Worm (Caenorhabditis elegans) whole organism, L4 larva: ENCODE data around the gene abu-6.

ENCODE experiments used
- Y105C5A.15 ChIP-seq: fragments of 200-800 bp; sonication (Bioruptor generic); IDR thresholded peaks from 2 replicates; pipeline ENCODE4 v1.3.6; 2022; ENCODE audit warnings: missing genetic modification characterization, missing compliant biosample characterization
- ceh-20 ChIP-seq: fragments of 200-800 bp; sonication (Bioruptor generic); IDR thresholded peaks from 2 replicates; pipeline ENCODE4 v1.3.6; 2022; ENCODE audit warnings: missing genetic modification reagents, missing genetic modification characterization, missing compliant biosample characterization
- fkh-10 ChIP-seq: fragments of 150-350 bp; optimal IDR thresholded peaks from 2 replicates; lab custom pipeline; 2014; ENCODE audit warnings: missing biosample characterization, missing genetic modification reagents, missing genetic modification characterization
- jun-1 ChIP-seq: fragments of 150-350 bp; optimal IDR thresholded peaks from 2 replicates; lab custom pipeline; 2014; ENCODE audit warnings: missing biosample characterization, missing genetic modification reagents, missing genetic modification characterization
- mes-2 ChIP-seq: sonication (generic microtip); optimal IDR thresholded peaks from 2 replicates; lab custom pipeline; 2016; ENCODE audit warnings: missing genotype, mild to moderate bottlenecking, missing genetic modification characterization, missing compliant biosample characterization; ENCODE audit not compliant: poor library complexity, severe bottlenecking

ce11 chrV:5130018-5130417 lies 31.7 kb downstream of the abu-6 start, which contains the start of gene F14F9.8:
- TF ChIP-seq jun-1 (no peak), fkh-10 (GFP tag; lab: Kevin White, UChicago) (no peak), mes-2 (tag; lab: Kevin White, UChicago) (no peak), Y105C5A.15 (GFP tag; lab: Robert Waterston, UW) (no peak), ceh-20 (no peak)
